Worm (Caenorhabditis elegans) whole organism, L1 larva: ENCODE results near the gene C43H6.4.

Experiments used
- F16B12.6 ChIP-seq: fragments of 150-350 bp; optimal IDR thresholded peaks from 2 replicates; lab custom pipeline; 2014; ENCODE audit warnings: missing biosample characterization, missing genetic modification characterization
- fkh-10 ChIP-seq: sonication (generic microtip); optimal IDR thresholded peaks from 2 replicates; lab custom pipeline; 2017; ENCODE audit warnings: missing biosample characterization, missing genetic modification reagents, missing genetic modification characterization
- lin-39 ChIP-seq: fragments of 150-350 bp; optimal IDR thresholded peaks from 2 replicates; lab custom pipeline; 2014; ENCODE audit warnings: missing biosample characterization, missing genetic modification reagents, missing genetic modification characterization
- nhr-12 ChIP-seq: sonication (generic microtip); optimal IDR thresholded peaks from 2 replicates; lab custom pipeline; 2017; ENCODE audit warnings: missing biosample characterization, missing genetic modification characterization
- nhr-237 ChIP-seq: fragments of 150-350 bp; optimal IDR thresholded peaks from 2 replicates; lab custom pipeline; 2014; ENCODE audit warnings: missing biosample characterization, missing genetic modification characterization
- nhr-71 ChIP-seq: sonication (generic microtip); optimal IDR thresholded peaks from 2 replicates; lab custom pipeline; 2016; ENCODE audit warnings: mild to moderate bottlenecking, missing genetic modification characterization, moderate library complexity, missing compliant biosample characterization
- snpc-4 ChIP-seq: fragments of 150-350 bp; optimal IDR thresholded peaks from 2 replicates; lab custom pipeline; 2014; ENCODE audit warnings: missing biosample characterization, missing genetic modification characterization
- sox-4 ChIP-seq: sonication (generic microtip); optimal IDR thresholded peaks from 2 replicates; lab custom pipeline; 2016; ENCODE audit warnings: missing genetic modification characterization, missing compliant biosample characterization
- unc-62 ChIP-seq: fragments of 150-350 bp; optimal IDR thresholded peaks from 2 replicates; lab custom pipeline; 2014; ENCODE audit warnings: missing biosample characterization, missing genetic modification reagents, missing genetic modification characterization
- zag-1 ChIP-seq: fragments of 150-350 bp; optimal IDR thresholded peaks from 2 replicates; lab custom pipeline; 2014; ENCODE audit warnings: missing biosample characterization, missing genetic modification characterization

ce11 chrX:2382227-2382626, 21.6 kb upstream of the C43H6.4 start:
- TF ChIP-seq nhr-12: no peak
- TF ChIP-seq nhr-237: no peak
- TF ChIP-seq lin-39 (tag; lab: Kevin White, UChicago): peak; percentile 17
- peak; percentile 58 for TF ChIP-seq snpc-4
- no peak for TF ChIP-seq sox-4 (tag; lab: Kevin White, UChicago)
- TF ChIP-seq fkh-10 (GFP tag; lab: Kevin White, UChicago): no peak
- no peak for TF ChIP-seq zag-1
- peak; percentile 83 for TF ChIP-seq nhr-71 (tag; lab: Kevin White, UChicago)
- TF ChIP-seq unc-62 (GFP tag; lab: Kevin White, UChicago): no peak
- TF ChIP-seq F16B12.6: peak; percentile 1
